Worm (Caenorhabditis elegans) whole organism, young adult: ENCODE measurements around the gene dmsr-1.

Experiments
- D2030.7 ChIP-seq: fragments of 200-800 bp; sonication (Bioruptor generic); IDR thresholded peaks from 2 replicates; pipeline ENCODE4 v1.3.6; 2022; ENCODE audit warnings: missing genetic modification reagents, missing genetic modification characterization, missing compliant biosample characterization
- F49E8.2 ChIP-seq: sonication (generic microtip); optimal IDR thresholded peaks from 3 replicates; lab custom pipeline; 2017; ENCODE audit warnings: missing genetic modification characterization, mild to moderate bottlenecking, missing compliant biosample characterization, antibody characterized with exemption, moderate library complexity; ENCODE audit not compliant: insufficient read depth
- F52B5.7 ChIP-seq: sonication (generic microtip); optimal IDR thresholded peaks from 2 replicates; lab custom pipeline; 2016; ENCODE audit warnings: mild to moderate bottlenecking, missing genetic modification characterization, missing compliant biosample characterization
- ama-1 ChIP-seq, 3 experiments: fragments of 150-350 bp in 1 of 3; sonication (generic microtip) in 2 of 3; optimal IDR thresholded peaks; 2 replicates each; lab custom pipeline; 2014 to 2018; ENCODE audit warnings: missing biosample characterization in 2 of 3, missing genetic modification characterization in 2 of 3, missing genetic modification reagents in 2 of 3
- athp-1 ChIP-seq: sonication (generic microtip); optimal IDR thresholded peaks from 2 replicates; lab custom pipeline; 2017; ENCODE audit warnings: mild to moderate bottlenecking, missing genetic modification characterization, missing compliant biosample characterization
- bed-2 ChIP-seq: fragments of 200-800 bp; sonication (Bioruptor generic); IDR thresholded peaks from 2 replicates; pipeline ENCODE4 v1.3.6; 2022; ENCODE audit warnings: missing genetic modification reagents, missing genetic modification characterization, missing compliant biosample characterization
- egl-44 ChIP-seq: fragments of 200-800 bp; sonication (Bioruptor generic); IDR thresholded peaks from 2 replicates; pipeline ENCODE4 v1.3.6; 2022; ENCODE audit warnings: missing genetic modification reagents, missing genetic modification characterization, missing compliant biosample characterization
- ets-4 ChIP-seq: fragments of 200-800 bp; sonication (Bioruptor generic); optimal IDR thresholded peaks from 2 replicates; lab custom pipeline; 2018; ENCODE audit warnings: mild to moderate bottlenecking, missing genetic modification characterization, missing compliant biosample characterization
- hmg-1.2 ChIP-seq: fragments of 200-800 bp; sonication (Bioruptor generic); IDR thresholded peaks from 2 replicates; pipeline ENCODE4 v1.3.6; 2022; ENCODE audit warnings: missing genetic modification reagents, missing genetic modification characterization, missing compliant biosample characterization
- repo-1 ChIP-seq: sonication (generic microtip); optimal IDR thresholded peaks from 2 replicates; lab custom pipeline; 2017; ENCODE audit warnings: mild to moderate bottlenecking, missing genetic modification characterization, missing compliant biosample characterization
- snpc-1.1 ChIP-seq: sonication (generic microtip); optimal IDR thresholded peaks from 2 replicates; lab custom pipeline; 2017; ENCODE audit warnings: missing genetic modification characterization, mild to moderate bottlenecking, missing compliant biosample characterization, antibody characterized with exemption, moderate library complexity, missing genotype, missing genetic modification reagents; ENCODE audit not compliant: insufficient read depth
- unc-130 ChIP-seq: sonication (generic microtip); optimal IDR thresholded peaks from 2 replicates; lab custom pipeline; 2016; ENCODE audit warnings: missing genetic modification reagents, missing genetic modification characterization, missing compliant biosample characterization

DNA sequence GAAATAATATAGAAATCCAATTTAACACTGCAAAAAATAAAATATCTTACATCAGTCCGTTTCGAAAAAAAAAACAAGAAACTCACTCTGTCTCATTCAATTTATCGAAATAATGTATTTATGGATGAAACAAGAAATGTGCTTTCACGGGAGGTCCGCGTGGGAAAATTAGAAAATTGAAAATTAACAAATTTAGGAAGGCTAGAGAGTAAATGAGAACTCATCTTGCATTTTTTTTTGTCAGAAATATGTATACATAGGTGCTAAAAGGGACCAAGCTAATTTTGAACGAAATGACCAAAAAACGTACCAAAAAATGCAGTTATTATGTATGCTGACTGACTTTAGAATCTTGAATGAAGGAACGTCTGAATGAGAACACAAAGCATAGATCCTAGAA is 14.0 kb upstream of the dmsr-1 start, which contains the start of gene T26H10.2:
- TF ChIP-seq ama-1 (optimal IDR thresholded peaks at IDR 0.05; lab: Kevin White, UChicago) (no peak), ama-1 (GFP tag; optimal IDR thresholded peaks at IDR 0.05; lab: Kevin White, UChicago) (no peak), unc-130 (GFP tag; lab: Kevin White, UChicago) (no peak), F52B5.7 (tag; lab: Kevin White, UChicago) (no peak), egl-44 (GFP tag; lab: Robert Waterston, UW) (no peak), D2030.7 (GFP tag; lab: Robert Waterston, UW) (no peak), athp-1 (tag; lab: Kevin White, UChicago) (no peak), F49E8.2 (tag; lab: Kevin White, UChicago) (no peak), ets-4 (GFP tag; lab: Kevin White, UChicago) (no peak), snpc-1.1 (tag; lab: Kevin White, UChicago) (no peak), bed-2 (no peak), hmg-1.2 (GFP tag; lab: Robert Waterston, UW) (no peak), repo-1 (no peak)
